Fruit fly (Drosophila melanogaster) whole organism, embryonic: ENCODE results near the gene CG7231.

Experiments used
- Asciz ChIP-seq: fragments of 200-800 bp; sonication (Bioruptor generic); optimal IDR thresholded peaks from 2 replicates; lab custom pipeline; 2017; ENCODE audit warnings: missing biosample characterization, mild to moderate bottlenecking, missing genetic modification characterization, missing genetic modification reagents
- BEAF-32 ChIP-seq: fragments of 200-800 bp; sonication (Bioruptor generic); optimal IDR thresholded peaks from 3 replicates; lab custom pipeline; 2017; ENCODE audit warnings: missing biosample characterization, missing genetic modification characterization, mild to moderate bottlenecking, moderate library complexity, missing genetic modification reagents
- Bteb2 ChIP-seq: fragments of 200-800 bp; sonication (Bioruptor generic); optimal IDR thresholded peaks from 2 replicates; lab custom pipeline; 2016; ENCODE audit warnings: missing biosample characterization, missing genetic modification characterization
- CG11247 ChIP-seq: fragments of 200-800 bp; sonication (Bioruptor generic); IDR thresholded peaks from 2 replicates; pipeline ENCODE4 v1.3.6; 2022; ENCODE audit warnings: missing biosample characterization, missing genetic modification characterization
- CG11560 ChIP-seq: fragments of 200-800 bp; sonication (Bioruptor generic); IDR thresholded peaks from 3 replicates; pipeline ENCODE4 v1.3.6; 2022; ENCODE audit warnings: missing biosample characterization, missing genetic modification characterization
- CG13123 ChIP-seq: fragments of 200-800 bp; sonication (Bioruptor generic); optimal IDR thresholded peaks from 2 replicates; lab custom pipeline; 2016; ENCODE audit warnings: missing biosample characterization, missing genetic modification characterization
- CG1603 ChIP-seq: fragments of 200-800 bp; sonication (Bioruptor generic); optimal IDR thresholded peaks from 2 replicates; lab custom pipeline; 2019; ENCODE audit warnings: missing biosample characterization, mild to moderate bottlenecking, missing genetic modification characterization, moderate library complexity
- CG17328 ChIP-seq: fragments of 200-800 bp; sonication (Bioruptor generic); IDR thresholded peaks from 2 replicates; pipeline ENCODE4 v1.3.6; 2022; ENCODE audit warnings: missing biosample characterization, missing genetic modification characterization
- CG17359 ChIP-seq: fragments of 200-800 bp; sonication (Bioruptor generic); optimal IDR thresholded peaks from 3 replicates; lab custom pipeline; 2018; ENCODE audit warnings: missing biosample characterization, mild to moderate bottlenecking, missing genetic modification characterization, moderate library complexity
- CG17568 ChIP-seq: fragments of 200-800 bp; sonication (Bioruptor generic); optimal IDR thresholded peaks from 2 replicates; lab custom pipeline; 2018; ENCODE audit warnings: missing biosample characterization, mild to moderate bottlenecking, missing genetic modification characterization, moderate library complexity
- CG30020 ChIP-seq: fragments of 200-800 bp; optimal IDR thresholded peaks from 2 replicates; lab custom pipeline; 2019; ENCODE audit warnings: missing biosample characterization, mild to moderate bottlenecking, missing genetic modification characterization, moderate library complexity
- CG31441 ChIP-seq: fragments of 200-800 bp; sonication (Bioruptor generic); IDR thresholded peaks from 2 replicates; pipeline ENCODE4 v1.3.6; 2022; ENCODE audit warnings: missing biosample characterization, missing genetic modification characterization
- CG32767 ChIP-seq: fragments of 200-800 bp; sonication (Bioruptor generic); IDR thresholded peaks from 2 replicates; pipeline ENCODE4 v1.3.6; 2022; ENCODE audit warnings: missing biosample characterization, missing genetic modification characterization
- CG34376 ChIP-seq: fragments of 200-800 bp; sonication (Bioruptor generic); optimal IDR thresholded peaks from 2 replicates; lab custom pipeline; 2018; ENCODE audit warnings: missing biosample characterization, mild to moderate bottlenecking, missing genetic modification characterization
- CG34422 ChIP-seq: fragments of 200-800 bp; sonication (Bioruptor generic); IDR thresholded peaks from 3 replicates; pipeline ENCODE4 v1.3.6; 2022; ENCODE audit warnings: missing biosample characterization, missing genetic modification characterization
- CG6689 ChIP-seq: fragments of 200-800 bp; sonication (Bioruptor generic); IDR thresholded peaks from 2 replicates; pipeline ENCODE4 v1.3.6; 2022; ENCODE audit warnings: missing biosample characterization, missing genetic modification characterization
- CG6791 ChIP-seq: fragments of 200-800 bp; sonication (Bioruptor generic); IDR thresholded peaks from 3 replicates; pipeline ENCODE4 v1.3.6; 2022; ENCODE audit warnings: missing biosample characterization, missing genetic modification characterization; ENCODE audit not compliant: partially characterized antibody
- CG7963 ChIP-seq: fragments of 200-800 bp; sonication (Bioruptor generic); IDR thresholded peaks from 3 replicates; pipeline ENCODE4 v1.3.6; 2022; ENCODE audit warnings: missing biosample characterization, missing genetic modification characterization; ENCODE audit not compliant: partially characterized antibody
- CG8281 ChIP-seq: fragments of 200-800 bp; sonication (Bioruptor generic); optimal IDR thresholded peaks from 2 replicates; lab custom pipeline; 2018; ENCODE audit warnings: missing biosample characterization, mild to moderate bottlenecking, missing genetic modification characterization, moderate library complexity
- CG8290 ChIP-seq, 3 experiments: fragments of 200-800 bp; sonication (Bioruptor generic); optimal IDR thresholded peaks; 2 replicates each; lab custom pipeline; 2016 to 2019; ENCODE audit warnings: missing biosample characterization in 3 of 3, missing genetic modification characterization in 3 of 3, mild to moderate bottlenecking in 2 of 3, moderate library complexity in 1 of 3
- Camta ChIP-seq: fragments of 200-800 bp; sonication (Bioruptor generic); optimal IDR thresholded peaks from 2 replicates; lab custom pipeline; 2016; ENCODE audit warnings: missing biosample characterization, missing genetic modification characterization
- D ChIP-seq, 2 experiments: fragments of 200-800 bp in 1 of 2; fragments of >200 bp in 1 of 2; sonication (Bioruptor generic) in 1 of 2; optimal IDR thresholded peaks; 2 replicates in 1 of 2; 3 replicates in 1 of 2; lab custom pipeline; 2017; ENCODE audit warnings: mild to moderate bottlenecking in 1 of 2, missing biosample characterization in 1 of 2, missing genetic modification characterization in 1 of 2, missing genetic modification reagents in 1 of 2
- D19B ChIP-seq: fragments of 200-800 bp; sonication (Bioruptor generic); optimal IDR thresholded peaks from 2 replicates; lab custom pipeline; 2017; ENCODE audit warnings: missing biosample characterization, mild to moderate bottlenecking, missing genetic modification characterization
- Dll ChIP-seq: fragments of 200-800 bp; sonication (Bioruptor generic); IDR thresholded peaks from 4 replicates; pipeline ENCODE4 v1.3.6; 2022; ENCODE audit warnings: missing biosample characterization, missing genetic modification characterization; ENCODE audit not compliant: partially characterized antibody
- Med ChIP-seq: fragments of 200-800 bp; sonication (Bioruptor generic); peaks from one replicate; lab custom pipeline; 2016; ENCODE audit warnings: missing biosample characterization, missing genetic modification characterization, mild to moderate bottlenecking, inconsistent platforms, moderate library complexity
- Mes4 ChIP-seq: fragments of 200-800 bp; sonication (Bioruptor generic); optimal IDR thresholded peaks from 2 replicates; lab custom pipeline; 2016; ENCODE audit warnings: missing biosample characterization, missing genetic modification characterization
- Pdp1 ChIP-seq, 2 experiments: fragments of 200-800 bp; sonication (Bioruptor generic); optimal IDR thresholded peaks; 3 replicates each; lab custom pipeline; 2016; ENCODE audit warnings: missing biosample characterization in 2 of 2, missing genetic modification characterization in 2 of 2, mild to moderate bottlenecking in 1 of 2, moderate library complexity in 1 of 2
- Rfx ChIP-seq: fragments of 200-800 bp; sonication (Bioruptor generic); IDR thresholded peaks from 2 replicates; pipeline ENCODE4 v1.3.6; 2022; ENCODE audit warnings: missing biosample characterization, missing genetic modification characterization
- Trl ChIP-seq, 3 experiments: fragments of >200 bp in 2 of 3; fragments of 200-800 bp in 1 of 3; sonication (Bioruptor generic) in 1 of 3; optimal IDR thresholded peaks; 2 replicates in 1 of 3; 3 replicates in 2 of 3; lab custom pipeline; 2016 to 2017; ENCODE audit warnings: missing biosample characterization in 1 of 3, missing genetic modification characterization in 1 of 3
- Vsx1 ChIP-seq: fragments of 200-800 bp; sonication (Bioruptor generic); optimal IDR thresholded peaks from 2 replicates; lab custom pipeline; 2017; ENCODE audit warnings: missing biosample characterization, mild to moderate bottlenecking, missing genetic modification characterization, missing genetic modification reagents
- bbx ChIP-seq: fragments of 200-800 bp; sonication (Bioruptor generic); IDR thresholded peaks from 2 replicates; pipeline ENCODE4 v1.3.6; 2022; ENCODE audit warnings: missing biosample characterization, missing genetic modification characterization; ENCODE audit not compliant: partially characterized antibody
- chinmo ChIP-seq: fragments of 200-800 bp; sonication (Bioruptor generic); IDR thresholded peaks from 4 replicates; pipeline ENCODE4 v1.3.6; 2022; ENCODE audit warnings: missing biosample characterization, missing genetic modification characterization; ENCODE audit not compliant: partially characterized antibody
- dan ChIP-seq: fragments of 200-800 bp; sonication (Bioruptor generic); IDR thresholded peaks from 2 replicates; pipeline ENCODE4 v1.3.6; 2022; ENCODE audit warnings: missing biosample characterization, missing genetic modification characterization
- dm ChIP-seq: fragments of 200-800 bp; sonication (Bioruptor generic); optimal IDR thresholded peaks from 3 replicates; lab custom pipeline; 2016; ENCODE audit warnings: missing biosample characterization, missing genetic modification characterization
- esg ChIP-seq: fragments of 200-800 bp; sonication (Bioruptor generic); conservative IDR thresholded peaks from 2 replicates; pipeline ENCODE4 v1.3.6; 2022; ENCODE audit warnings: missing biosample characterization, missing genetic modification characterization
- ftz-f1 ChIP-seq: fragments of 200-800 bp; sonication (Bioruptor generic); optimal IDR thresholded peaks from 2 replicates; lab custom pipeline; 2016; ENCODE audit warnings: missing biosample characterization, missing genetic modification characterization
- jing ChIP-seq: fragments of 200-800 bp; sonication (Bioruptor generic); optimal IDR thresholded peaks from 2 replicates; lab custom pipeline; 2018; ENCODE audit warnings: missing biosample characterization, mild to moderate bottlenecking, missing genetic modification characterization
- kah ChIP-seq: fragments of 200-800 bp; sonication (Bioruptor generic); optimal IDR thresholded peaks from 2 replicates; lab custom pipeline; 2018; ENCODE audit warnings: missing biosample characterization, mild to moderate bottlenecking, missing genetic modification characterization
- nau ChIP-seq: fragments of 200-800 bp; sonication (Bioruptor generic); optimal IDR thresholded peaks from 3 replicates; lab custom pipeline; 2017; ENCODE audit warnings: missing biosample characterization, mild to moderate bottlenecking, missing genetic modification characterization, missing genetic modification reagents
- nom ChIP-seq: fragments of 200-800 bp; sonication (Bioruptor generic); optimal IDR thresholded peaks from 2 replicates; lab custom pipeline; 2017; ENCODE audit warnings: missing biosample characterization, missing genetic modification characterization, mild to moderate bottlenecking, moderate library complexity, missing genetic modification reagents
- phol ChIP-seq: fragments of 200-800 bp; sonication (Bioruptor generic); optimal IDR thresholded peaks from 3 replicates; lab custom pipeline; 2018; ENCODE audit warnings: missing biosample characterization, mild to moderate bottlenecking, missing genetic modification characterization, moderate library complexity
- sd ChIP-seq: fragments of 200-800 bp; sonication (Bioruptor generic); optimal IDR thresholded peaks from 3 replicates; lab custom pipeline; 2018; ENCODE audit warnings: missing biosample characterization, mild to moderate bottlenecking, missing genetic modification characterization, moderate library complexity
- sna ChIP-seq: fragments of 200-800 bp; sonication (Bioruptor generic); IDR thresholded peaks from 2 replicates; pipeline ENCODE4 v1.3.6; 2022; ENCODE audit warnings: missing biosample characterization, missing genetic modification characterization; ENCODE audit not compliant: partially characterized antibody
- so ChIP-seq: fragments of 200-800 bp; sonication (Bioruptor generic); IDR thresholded peaks from 3 replicates; pipeline ENCODE4 v1.3.6; 2022; ENCODE audit warnings: missing biosample characterization, missing genetic modification characterization
- sob ChIP-seq: fragments of 200-800 bp; sonication (Bioruptor generic); IDR thresholded peaks from 2 replicates; pipeline ENCODE4 v1.3.6; 2022; ENCODE audit warnings: missing biosample characterization, missing genetic modification characterization
- sr ChIP-seq: fragments of 200-800 bp; sonication (Bioruptor generic); IDR thresholded peaks from 3 replicates; pipeline ENCODE4 v1.3.6; 2022; ENCODE audit warnings: missing biosample characterization, missing genetic modification characterization
- usp ChIP-seq: fragments of >200 bp; optimal IDR thresholded peaks from 2 replicates; lab custom pipeline; 2017; ENCODE audit warnings: missing biosample characterization, missing genetic modification characterization
- yki ChIP-seq: fragments of >200 bp; optimal IDR thresholded peaks from 3 replicates; lab custom pipeline; 2018

The CG7231 gene

dm6 chr2L:7991391-7991876 lies 7.7 kb downstream of the CG7231 start (continued):
- TF ChIP-seq nau (GFP tag; lab: Kevin White, UChicago), result no peak
- no peak for TF ChIP-seq CG17568 (GFP tag; lab: Kevin White, UChicago)
- TF ChIP-seq Pdp1 (GFP tag; optimal IDR thresholded peaks at IDR 0.05; lab: Kevin White, UChicago), result peak in 1 of 2 experiments; percentile 5
- peak; percentile 18 for TF ChIP-seq CG34376 (GFP tag; lab: Kevin White, UChicago)
- TF ChIP-seq bbx, result peak; percentile 17; the same call in 1 of the 2 replicates
- TF ChIP-seq CG1603 (tag; lab: Kevin White, UChicago), result no peak
- TF ChIP-seq D (optimal IDR thresholded peaks at IDR 0.05; lab: Kevin White, UChicago), result peak; percentile 61
- TF ChIP-seq D (GFP tag; optimal IDR thresholded peaks at IDR 0.05; lab: Kevin White, UChicago), result no peak
- no peak for TF ChIP-seq CG8290 (GFP tag; optimal IDR thresholded peaks at IDR 0.05; lab: Kevin White, UChicago)
- TF ChIP-seq CG8290 (tag; optimal IDR thresholded peaks at IDR 0.05; lab: Kevin White, UChicago), result peak in 1 of 2 experiments; percentile 16
- TF ChIP-seq D19B, result no peak
- TF ChIP-seq chinmo (GFP tag; lab: Robert Waterston, UW), result no peak
- peak; percentile 22 for TF ChIP-seq nom (GFP tag; lab: Kevin White, UChicago)
- TF ChIP-seq sd (tag; lab: Kevin White, UChicago), result peak; percentile 96
- 0 out of 3 replicates have a peak, but pooled peaks have one; percentile 38 for TF ChIP-seq so (GFP tag; lab: Robert Waterston, UW)
- TF ChIP-seq sna, result peak; percentile 46; the same call in 1 of the 2 replicates
- no peak for TF ChIP-seq sr (GFP tag; lab: Robert Waterston, UW)
- peak; percentile 46; the same call in 2 of the 3 replicates for TF ChIP-seq CG6791 (GFP tag; lab: Robert Waterston, UW)
- TF ChIP-seq Dll (GFP tag; lab: Robert Waterston, UW), result peak; percentile 30; the same call in 1 of the 4 replicates
- TF ChIP-seq Trl (optimal IDR thresholded peaks at IDR 0.05; lab: Kevin White, UChicago), result peak; percentile 85 to 87
- peak; percentile 0 for TF ChIP-seq Trl (GFP tag; optimal IDR thresholded peaks at IDR 0.05; lab: Kevin White, UChicago)
- 0 out of 2 replicates have a peak, but pooled peaks have one; percentile 17 for TF ChIP-seq sob (GFP tag; lab: Robert Waterston, UW)
- TF ChIP-seq CG13123, result no peak
- TF ChIP-seq CG7963 (GFP tag; lab: Robert Waterston, UW), result 0 out of 3 replicates have a peak, but pooled peaks have one; percentile 24
- TF ChIP-seq Bteb2 (GFP tag; lab: Kevin White, UChicago), result no peak
- no peak for TF ChIP-seq Asciz (GFP tag; lab: Kevin White, UChicago)
- TF ChIP-seq yki (lab: Kevin White, UChicago), result peak; percentile 77
- peak; percentile 86 for TF ChIP-seq Med (GFP tag; lab: Kevin White, UChicago)
- TF ChIP-seq kah, result peak; percentile 4
- TF ChIP-seq dm (GFP tag; lab: Kevin White, UChicago), result peak; percentile 3

- TF ChIP-seq Vsx1 (GFP tag; lab: Kevin White, UChicago) (peak; percentile 1), CG31441 (no peak), CG6689 (GFP tag; lab: Robert Waterston, UW) (no peak), CG34422 (GFP tag; lab: Robert Waterston, UW) (no peak), ftz-f1 (no peak), esg (GFP tag; lab: Robert Waterston, UW) (no peak), dm (GFP tag; lab: Kevin White, UChicago) (no peak), usp (GFP tag; lab: Kevin White, UChicago) (no peak), phol (tag; lab: Kevin White, UChicago) (peak; percentile 4), Camta (GFP tag; lab: Kevin White, UChicago) (no peak), dan (GFP tag; lab: Robert Waterston, UW) (no peak), CG30020 (no peak), CG8281 (no peak), CG17568 (GFP tag; lab: Kevin White, UChicago) (peak; percentile 12), jing (GFP tag; lab: Kevin White, UChicago) (no peak), CG32767 (no peak), CG17359 (tag; lab: Kevin White, UChicago) (peak; percentile 34), CG11560 (tag; lab: Robert Waterston, UW) (0 out of 3 replicates have a peak, but pooled peaks have one; percentile 18), CG11247 (GFP tag; lab: Robert Waterston, UW) (no peak), Rfx (GFP tag; lab: Robert Waterston, UW) (peak; percentile 49; the same call in 1 of the 2 replicates), CG17328 (GFP tag; lab: Robert Waterston, UW) (peak; percentile 17; the same call in 1 of the 2 replicates), Mes4 (GFP tag; lab: Kevin White, UChicago) (no peak), BEAF-32 (no peak)
Observed at dm6 chr2L:7991951-7992350, 8.2 kb downstream of the CG7231 start.
